Worm (Caenorhabditis elegans): ENCODE data around the gene gsr-1.

gsr-1 gene

ce11 chrIII:3612882-3613479, 37.7 kb upstream of the gsr-1 start:
- TF ChIP-seq F13H6.1 (tag; optimal IDR thresholded peaks at IDR 0.05) (no peak), nfya-1 (tag; optimal IDR thresholded peaks at IDR 0.05) (peak; percentile 75)

ce11 chrIII:3619621-3620261, 31.0 kb upstream of the gsr-1 start:
- TF ChIP-seq unc-86 (tag; optimal IDR thresholded peaks at IDR 0.05) = no peak
- no peak for TF ChIP-seq T23F11.4 (GFP tag; optimal IDR thresholded peaks at IDR 0.05)

ce11 chrIII:3620652-3621051, 30.1 kb upstream of the gsr-1 start:
- TF ChIP-seq pha-2 (tag; optimal IDR thresholded peaks at IDR 0.05) = no peak
- TF ChIP-seq hlh-30 (tag; optimal IDR thresholded peaks at IDR 0.05; ENCODE audit: insufficient read depth) = no peak
- TF ChIP-seq sox-2 (GFP tag; IDR thresholded peaks at IDR 0.05) = no peak
- TF ChIP-seq sox-4 (tag; optimal IDR thresholded peaks at IDR 0.05) = peak; percentile 1
- TF ChIP-seq elt-4 (tag; optimal IDR thresholded peaks at IDR 0.05) = no peak
- no peak for TF ChIP-seq pax-1 (tag; optimal IDR thresholded peaks at IDR 0.05)
- TF ChIP-seq ceh-45 (GFP tag; IDR thresholded peaks at IDR 0.05) = no peak
- TF ChIP-seq ceh-24 (tag; optimal IDR thresholded peaks at IDR 0.05) = no peak
- peak; percentile 38 for TF ChIP-seq unc-86 (tag; optimal IDR thresholded peaks at IDR 0.05)
- TF ChIP-seq fkh-6 (tag; optimal IDR thresholded peaks at IDR 0.05) = no peak
- TF ChIP-seq unc-55 (GFP tag; optimal IDR thresholded peaks at IDR 0.05) = no peak
- no peak for TF ChIP-seq pha-4 (tag; optimal IDR thresholded peaks at IDR 0.05)
- no peak for TF ChIP-seq ceh-22 (tag; optimal IDR thresholded peaks at IDR 0.05)
- TF ChIP-seq tbx-7 (tag; optimal IDR thresholded peaks at IDR 0.05) = no peak
- TF ChIP-seq sdc-2 (tag; optimal IDR thresholded peaks at IDR 0.05) = peak; percentile 66
- TF ChIP-seq nfya-1 (tag; optimal IDR thresholded peaks at IDR 0.05) = peak; percentile 17
- no peak for TF ChIP-seq hlh-15 (tag; optimal IDR thresholded peaks at IDR 0.05)
- TF ChIP-seq ceh-31 (tag; optimal IDR thresholded peaks at IDR 0.05) = peak; percentile 77
- TF ChIP-seq pat-9 (tag; optimal IDR thresholded peaks at IDR 0.05) = no peak
- no peak for TF ChIP-seq hlh-8 (tag; optimal IDR thresholded peaks at IDR 0.05)
- TF ChIP-seq ama-1 (optimal IDR thresholded peaks at IDR 0.05) = no peak
- no peak for TF ChIP-seq npax-4 (tag; optimal IDR thresholded peaks at IDR 0.05)
- TF ChIP-seq hlh-13 (GFP tag; optimal IDR thresholded peaks at IDR 0.05) = no peak
- no peak for TF ChIP-seq ceh-18 (tag; optimal IDR thresholded peaks at IDR 0.05)
- peak; percentile 24 for TF ChIP-seq gmeb-2 (tag; optimal IDR thresholded peaks at IDR 0.05)
- TF ChIP-seq unc-3 (GFP tag; conservative IDR thresholded peaks at IDR 0.05) = no peak
- no peak for TF ChIP-seq unc-3 (tag; optimal IDR thresholded peaks at IDR 0.05)
- TF ChIP-seq ceh-34 (tag; optimal IDR thresholded peaks at IDR 0.05) = peak; percentile 49
- peak; percentile 43 for TF ChIP-seq ceh-6 (GFP tag; optimal IDR thresholded peaks at IDR 0.05)
- no peak for TF ChIP-seq pros-1 (tag; optimal IDR thresholded peaks at IDR 0.05)
- no peak for TF ChIP-seq mec-3 (tag; optimal IDR thresholded peaks at IDR 0.05; ENCODE audit: borderline replicate concordance)
- TF ChIP-seq ref-2 (tag; optimal IDR thresholded peaks at IDR 0.05) = no peak
- TF ChIP-seq T23F11.4 (GFP tag; optimal IDR thresholded peaks at IDR 0.05) = no peak
- no peak for TF ChIP-seq fkh-10 (GFP tag; optimal IDR thresholded peaks at IDR 0.05)
- TF ChIP-seq K09A11.1 (tag; optimal IDR thresholded peaks at IDR 0.05; ENCODE audit: insufficient read depth) = no peak
- TF ChIP-seq elt-2 (tag; optimal IDR thresholded peaks at IDR 0.05) = peak; percentile 9
- TF ChIP-seq ztf-16 (tag; optimal IDR thresholded peaks at IDR 0.05) = no peak
- no peak for TF ChIP-seq ceh-2 (tag; optimal IDR thresholded peaks at IDR 0.05)
- TF ChIP-seq nhr-232 (tag; optimal IDR thresholded peaks at IDR 0.05) = peak; percentile 40
- TF ChIP-seq C38D4.7 (GFP tag; optimal IDR thresholded peaks at IDR 0.05) = peak; percentile 36
- no peak for TF ChIP-seq syd-9 (tag; optimal IDR thresholded peaks at IDR 0.05)
- no peak for TF ChIP-seq dve-1 (tag; optimal IDR thresholded peaks at IDR 0.05)
- TF ChIP-seq odd-2 (tag; optimal IDR thresholded peaks at IDR 0.05) = no peak
- no peak for TF ChIP-seq ceh-9 (tag; optimal IDR thresholded peaks at IDR 0.05)
- peak; percentile 19 for TF ChIP-seq che-1 (tag; optimal IDR thresholded peaks at IDR 0.05)
- TF ChIP-seq eyg-1 (tag; optimal IDR thresholded peaks at IDR 0.05) = no peak
